Worm (Caenorhabditis elegans): ENCODE data around the gene ncx-2.

- TF ChIP-seq nhr-77 (tag; optimal IDR thresholded peaks at IDR 0.05) = no peak
- no peak for TF ChIP-seq ztf-4 (tag; optimal IDR thresholded peaks at IDR 0.05)
- no peak for TF ChIP-seq blmp-1 (tag; optimal IDR thresholded peaks at IDR 0.05; ENCODE audit: insufficient read depth)
- no peak for TF ChIP-seq Y55F3AM.14 (GFP tag; optimal IDR thresholded peaks at IDR 0.05)
- no peak for TF ChIP-seq ama-1 (optimal IDR thresholded peaks at IDR 0.05)
- TF ChIP-seq egl-27 (tag; optimal IDR thresholded peaks at IDR 0.05) = no peak
- TF ChIP-seq mbf-1 (tag; optimal IDR thresholded peaks at IDR 0.05) = no peak
- TF ChIP-seq skn-1 (tag; optimal IDR thresholded peaks at IDR 0.05) = no peak
- TF ChIP-seq elt-3 (tag; optimal IDR thresholded peaks at IDR 0.05) = no peak
- TF ChIP-seq nhr-12 (tag; optimal IDR thresholded peaks at IDR 0.05) = no peak
Observed at ce11 chrV:5329677-5330266, 26.3 kb downstream of the ncx-2 start.

All from whole organism, L2 larva.